Worm (Caenorhabditis elegans) whole organism, L4/young adult: ENCODE data around the gene grl-1.

Experiments
- dao-5 ChIP-seq: sonication (generic microtip); optimal IDR thresholded peaks from 2 replicates; lab custom pipeline; 2016; ENCODE audit warnings: missing genotype, missing genetic modification characterization, moderate library complexity, missing compliant biosample characterization
- him-1 ChIP-seq: sonication (generic microtip); optimal IDR thresholded peaks from 2 replicates; lab custom pipeline; 2016; ENCODE audit warnings: missing genotype, missing genetic modification reagents, missing genetic modification characterization, missing compliant biosample characterization

DNA sequence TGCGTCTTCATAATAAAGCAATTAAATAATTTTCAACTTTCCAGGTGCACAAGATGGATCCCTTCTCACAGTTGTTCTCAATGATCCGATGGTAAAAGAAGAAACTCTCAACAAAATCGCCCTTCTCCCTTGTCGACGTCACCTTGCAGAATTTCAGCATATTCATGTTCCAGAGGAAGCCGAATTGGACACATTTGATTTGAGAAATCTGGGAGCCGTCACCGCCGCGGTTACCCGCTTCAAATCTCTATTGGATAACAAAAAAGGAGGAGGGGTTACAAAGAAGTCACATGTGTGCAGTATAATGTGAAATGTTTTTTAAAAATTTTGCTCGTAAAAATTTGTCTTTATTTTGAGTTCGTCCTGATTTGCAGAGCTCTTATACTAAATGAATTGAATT lies 31.0 kb downstream of the grl-1 start:
- TF ChIP-seq dao-5 (tag; lab: Kevin White, UChicago) (no peak), him-1 (no peak)
